Fruit fly (Drosophila melanogaster) whole organism, embryonic: ENCODE results near the gene CG8668.

Experiments used
- Atf3 ChIP-seq: fragments of 200-800 bp; sonication (Bioruptor generic); optimal IDR thresholded peaks from 3 replicates; lab custom pipeline; 2016; ENCODE audit warnings: missing biosample characterization, missing genetic modification characterization
- CG12155 ChIP-seq: fragments of 200-800 bp; sonication (Bioruptor generic); optimal IDR thresholded peaks from 3 replicates; lab custom pipeline; 2016; ENCODE audit warnings: missing biosample characterization, missing genetic modification characterization
- CG13775 ChIP-seq: fragments of 200-800 bp; sonication (Bioruptor generic); optimal IDR thresholded peaks from 3 replicates; lab custom pipeline; 2017; ENCODE audit warnings: missing biosample characterization, mild to moderate bottlenecking, missing genetic modification characterization
- CG13894 ChIP-seq: fragments of 200-800 bp; sonication (Bioruptor generic); optimal IDR thresholded peaks from 3 replicates; lab custom pipeline; 2018; ENCODE audit warnings: missing biosample characterization, mild to moderate bottlenecking, missing genetic modification characterization, moderate library complexity
- CG15479 ChIP-seq: fragments of 200-800 bp; sonication (Bioruptor generic); optimal IDR thresholded peaks from 3 replicates; lab custom pipeline; 2019; ENCODE audit warnings: missing biosample characterization, mild to moderate bottlenecking, missing genetic modification characterization, moderate library complexity
- CG15601 ChIP-seq: fragments of 200-800 bp; sonication (Bioruptor generic); optimal IDR thresholded peaks from 3 replicates; lab custom pipeline; 2019; ENCODE audit warnings: missing biosample characterization, mild to moderate bottlenecking, missing genetic modification characterization, moderate library complexity
- CG1602 ChIP-seq: fragments of 200-800 bp; sonication (Bioruptor generic); optimal IDR thresholded peaks from 3 replicates; lab custom pipeline; 2016; ENCODE audit warnings: missing biosample characterization, missing genetic modification characterization
- CG18011 ChIP-seq: fragments of 200-800 bp; sonication (Bioruptor generic); optimal IDR thresholded peaks from 2 replicates; lab custom pipeline; 2017; ENCODE audit warnings: missing biosample characterization, missing genetic modification characterization, mild to moderate bottlenecking, moderate library complexity, missing genotype
- CG30431 ChIP-seq: fragments of 200-800 bp; sonication (Bioruptor generic); optimal IDR thresholded peaks from 2 replicates; lab custom pipeline; 2017; ENCODE audit warnings: missing biosample characterization, missing genetic modification characterization
- CG31224 ChIP-seq: fragments of 200-800 bp; sonication (Bioruptor generic); IDR thresholded peaks from 2 replicates; pipeline ENCODE4 v1.3.6; 2022; ENCODE audit warnings: missing biosample characterization, missing genetic modification characterization
- CG33557 ChIP-seq: fragments of 200-800 bp; sonication (Bioruptor generic); optimal IDR thresholded peaks from 2 replicates; lab custom pipeline; 2019; ENCODE audit warnings: missing biosample characterization, mild to moderate bottlenecking, missing genetic modification characterization, moderate library complexity
- CG4282 ChIP-seq: fragments of 200-800 bp; sonication (Bioruptor generic); optimal IDR thresholded peaks from 2 replicates; lab custom pipeline; 2016; ENCODE audit warnings: missing biosample characterization, missing genetic modification characterization
- CG6791 ChIP-seq: fragments of 200-800 bp; sonication (Bioruptor generic); IDR thresholded peaks from 3 replicates; pipeline ENCODE4 v1.3.6; 2022; ENCODE audit warnings: missing biosample characterization, missing genetic modification characterization; ENCODE audit not compliant: partially characterized antibody
- CG7372 ChIP-seq: fragments of 200-800 bp; sonication (Bioruptor generic); IDR thresholded peaks from 2 replicates; pipeline ENCODE4 v1.3.6; 2022; ENCODE audit warnings: missing biosample characterization, missing genetic modification characterization
- CG7963 ChIP-seq: fragments of 200-800 bp; sonication (Bioruptor generic); IDR thresholded peaks from 3 replicates; pipeline ENCODE4 v1.3.6; 2022; ENCODE audit warnings: missing biosample characterization, missing genetic modification characterization; ENCODE audit not compliant: partially characterized antibody
- CG8089 ChIP-seq: fragments of 200-800 bp; sonication (Bioruptor generic); optimal IDR thresholded peaks from 3 replicates; lab custom pipeline; 2016; ENCODE audit warnings: missing biosample characterization, missing genetic modification characterization
- CG8478 ChIP-seq: fragments of >200 bp; optimal IDR thresholded peaks from 2 replicates; lab custom pipeline; 2018
- CG9215 ChIP-seq: fragments of 200-800 bp; sonication (Bioruptor generic); IDR thresholded peaks from 2 replicates; pipeline ENCODE4 v1.3.6; 2022; ENCODE audit warnings: missing biosample characterization, missing genetic modification characterization
- Dp ChIP-seq: fragments of 200-800 bp; sonication (Bioruptor generic); optimal IDR thresholded peaks from 2 replicates; lab custom pipeline; 2018; ENCODE audit warnings: missing biosample characterization, mild to moderate bottlenecking, missing genetic modification characterization, moderate library complexity
- Dref ChIP-seq: fragments of 200-800 bp; sonication (Bioruptor generic); IDR thresholded peaks from 2 replicates; pipeline ENCODE4 v1.3.6; 2022; ENCODE audit warnings: missing biosample characterization, missing genetic modification characterization
- Gsc ChIP-seq: fragments of 200-800 bp; sonication (Bioruptor generic); IDR thresholded peaks from 2 replicates; pipeline ENCODE4 v1.3.6; 2022; ENCODE audit warnings: missing biosample characterization, missing genetic modification characterization
- H15 ChIP-seq: fragments of 200-800 bp; sonication (Bioruptor generic); IDR thresholded peaks from 3 replicates; pipeline ENCODE4 v1.3.6; 2022; ENCODE audit warnings: missing biosample characterization, missing genetic modification characterization
- H2.0 ChIP-seq: fragments of 200-800 bp; sonication (Bioruptor generic); IDR thresholded peaks from 2 replicates; pipeline ENCODE4 v1.3.6; 2022; ENCODE audit warnings: missing biosample characterization, missing genetic modification characterization
- HLHmδ ChIP-seq: fragments of 200-800 bp; sonication (Bioruptor generic); optimal IDR thresholded peaks from 2 replicates; lab custom pipeline; 2018; ENCODE audit warnings: missing biosample characterization, mild to moderate bottlenecking, missing genetic modification characterization, moderate library complexity
- HmgD ChIP-seq: fragments of 200-800 bp; sonication (Bioruptor generic); optimal IDR thresholded peaks from 3 replicates; lab custom pipeline; 2016; ENCODE audit warnings: missing biosample characterization, missing genetic modification characterization
- Kr ChIP-seq: fragments of 200-800 bp; sonication (Bioruptor generic); optimal IDR thresholded peaks from 2 replicates; lab custom pipeline; 2017; ENCODE audit warnings: missing biosample characterization, mild to moderate bottlenecking, missing genetic modification characterization
- NFAT ChIP-seq: fragments of 200-800 bp; sonication (Bioruptor generic); IDR thresholded peaks from 2 replicates; pipeline ENCODE4 v1.3.6; 2022; ENCODE audit warnings: missing biosample characterization, missing genetic modification characterization
- NfI ChIP-seq: fragments of 200-800 bp; sonication (Bioruptor generic); optimal IDR thresholded peaks from 3 replicates; lab custom pipeline; 2018; ENCODE audit warnings: missing biosample characterization, mild to moderate bottlenecking, missing genetic modification characterization, moderate library complexity
- Scr ChIP-seq: fragments of 200-800 bp; sonication (Bioruptor generic); IDR thresholded peaks from 2 replicates; pipeline ENCODE4 v1.3.6; 2022; ENCODE audit warnings: missing biosample characterization, missing genetic modification characterization; ENCODE audit not compliant: partially characterized antibody
- Sin3A ChIP-seq: fragments of >200 bp; optimal IDR thresholded peaks from 2 replicates; lab custom pipeline; 2018
- Sry-β ChIP-seq: fragments of 200-800 bp; sonication (Bioruptor generic); optimal IDR thresholded peaks from 2 replicates; lab custom pipeline; 2018; ENCODE audit warnings: missing biosample characterization, mild to moderate bottlenecking, missing genetic modification characterization, moderate library complexity
- Vsx1 ChIP-seq: fragments of 200-800 bp; sonication (Bioruptor generic); optimal IDR thresholded peaks from 2 replicates; lab custom pipeline; 2017; ENCODE audit warnings: missing biosample characterization, mild to moderate bottlenecking, missing genetic modification characterization, missing genetic modification reagents
- ab ChIP-seq: fragments of 200-800 bp; sonication (Bioruptor generic); optimal IDR thresholded peaks from 2 replicates; lab custom pipeline; 2016; ENCODE audit warnings: missing biosample characterization, missing genetic modification characterization
- amos ChIP-seq: fragments of 200-800 bp; sonication (Bioruptor generic); IDR thresholded peaks from 2 replicates; pipeline ENCODE4 v1.3.6; 2022; ENCODE audit warnings: missing biosample characterization, missing genetic modification characterization; ENCODE audit not compliant: partially characterized antibody
- br ChIP-seq: fragments of >200 bp; optimal IDR thresholded peaks from 2 replicates; lab custom pipeline; 2017
- cas ChIP-seq: fragments of 200-800 bp; sonication (Bioruptor generic); IDR thresholded peaks from 2 replicates; pipeline ENCODE4 v1.3.6; 2022; ENCODE audit warnings: missing biosample characterization, missing genetic modification characterization
- chn ChIP-seq: fragments of 200-800 bp; sonication (Bioruptor generic); optimal IDR thresholded peaks from 2 replicates; lab custom pipeline; 2016; ENCODE audit warnings: missing biosample characterization, missing genetic modification characterization
- crp ChIP-seq, 2 experiments: fragments of 200-800 bp; sonication (Bioruptor generic); optimal IDR thresholded peaks; 2 replicates in 1 of 2; 3 replicates in 1 of 2; lab custom pipeline; 2017; ENCODE audit warnings: missing biosample characterization in 2 of 2, missing genetic modification characterization in 2 of 2, mild to moderate bottlenecking in 1 of 2, moderate library complexity in 1 of 2
- ems ChIP-seq: fragments of 200-800 bp; sonication (Bioruptor generic); optimal IDR thresholded peaks from 3 replicates; lab custom pipeline; 2016; ENCODE audit warnings: missing biosample characterization, missing genetic modification characterization
- gsb-n ChIP-seq: fragments of 200-800 bp; sonication (Bioruptor generic); optimal IDR thresholded peaks from 3 replicates; lab custom pipeline; 2018; ENCODE audit warnings: missing biosample characterization, mild to moderate bottlenecking, missing genetic modification characterization
- knrl ChIP-seq: fragments of 200-800 bp; sonication (Bioruptor generic); IDR thresholded peaks from 3 replicates; pipeline ENCODE4 v1.3.6; 2022; ENCODE audit warnings: missing biosample characterization, missing genetic modification characterization; ENCODE audit not compliant: partially characterized antibody
- mld ChIP-seq: fragments of 200-800 bp; sonication (Bioruptor generic); IDR thresholded peaks from 3 replicates; pipeline ENCODE4 v1.3.6; 2022; ENCODE audit warnings: missing biosample characterization, missing genetic modification characterization; ENCODE audit not compliant: partially characterized antibody
- nom ChIP-seq: fragments of 200-800 bp; sonication (Bioruptor generic); optimal IDR thresholded peaks from 2 replicates; lab custom pipeline; 2017; ENCODE audit warnings: missing biosample characterization, missing genetic modification characterization, mild to moderate bottlenecking, moderate library complexity, missing genetic modification reagents
- otp ChIP-seq: fragments of 200-800 bp; sonication (Bioruptor generic); IDR thresholded peaks from 3 replicates; pipeline ENCODE4, ENCODE4 v1.3.6; 2022; ENCODE audit warnings: missing biosample characterization, missing genetic modification characterization
- pb ChIP-seq: fragments of 200-800 bp; sonication (Bioruptor generic); optimal IDR thresholded peaks from 3 replicates; lab custom pipeline; 2016; ENCODE audit warnings: missing biosample characterization, missing genetic modification characterization
- pho ChIP-seq: fragments of 200-800 bp; sonication (Bioruptor generic); optimal IDR thresholded peaks from 2 replicates; lab custom pipeline; 2016; ENCODE audit warnings: missing biosample characterization, missing genetic modification characterization
- run ChIP-seq: fragments of 200-800 bp; sonication (Bioruptor generic); optimal IDR thresholded peaks from 3 replicates; lab custom pipeline; 2018; ENCODE audit warnings: missing biosample characterization, mild to moderate bottlenecking, missing genetic modification characterization
- sd ChIP-seq: fragments of 200-800 bp; sonication (Bioruptor generic); optimal IDR thresholded peaks from 3 replicates; lab custom pipeline; 2018; ENCODE audit warnings: missing biosample characterization, mild to moderate bottlenecking, missing genetic modification characterization, moderate library complexity
- sna ChIP-seq: fragments of 200-800 bp; sonication (Bioruptor generic); IDR thresholded peaks from 2 replicates; pipeline ENCODE4 v1.3.6; 2022; ENCODE audit warnings: missing biosample characterization, missing genetic modification characterization; ENCODE audit not compliant: partially characterized antibody
- tgo ChIP-seq: fragments of 200-800 bp; sonication (Bioruptor generic); IDR thresholded peaks from 3 replicates; pipeline ENCODE4 v1.3.6; 2022; ENCODE audit warnings: missing biosample characterization, missing genetic modification characterization
- tna ChIP-seq: fragments of 200-800 bp; sonication (Bioruptor generic); IDR thresholded peaks from 2 replicates; pipeline ENCODE4 v1.3.6; 2022; ENCODE audit warnings: missing biosample characterization, missing genetic modification characterization; ENCODE audit not compliant: partially characterized antibody
- zen2 ChIP-seq: fragments of 200-800 bp; sonication (Bioruptor generic); IDR thresholded peaks from 3 replicates; pipeline ENCODE4 v1.3.6; 2022; ENCODE audit warnings: missing biosample characterization, missing genetic modification characterization; ENCODE audit not compliant: partially characterized antibody

CG8668 gene

dm6 chr2L:8080645-8081044 is 46.2 kb upstream of the CG8668 start (continued):
- TF ChIP-seq cas (GFP tag; lab: Robert Waterston, UW) (no peak), CG9215 (GFP tag; lab: Robert Waterston, UW) (no peak), amos (GFP tag; lab: Robert Waterston, UW) (no peak), NFAT (GFP tag; lab: Robert Waterston, UW) (no peak), tna (GFP tag; lab: Robert Waterston, UW) (no peak), tgo (no peak), Dref (GFP tag; lab: Robert Waterston, UW) (no peak), gsb-n (no peak), chn (GFP tag; lab: Kevin White, UChicago) (no peak), Gsc (GFP tag; lab: Robert Waterston, UW) (no peak), CG7372 (GFP tag; lab: Robert Waterston, UW) (no peak), CG4282 (GFP tag; lab: Kevin White, UChicago) (no peak), CG8478 (no peak), Atf3 (no peak), knrl (GFP tag; lab: Robert Waterston, UW) (no peak), ems (GFP tag; lab: Kevin White, UChicago) (no peak), Vsx1 (GFP tag; lab: Kevin White, UChicago) (no peak), nom (no peak), CG13775 (GFP tag; lab: Kevin White, UChicago) (no peak), CG33557 (peak; percentile 57), CG13894 (no peak), CG31224 (GFP tag; lab: Robert Waterston, UW) (no peak), NfI (GFP tag; lab: Kevin White, UChicago) (peak; percentile 23), sd (tag; lab: Kevin White, UChicago) (no peak), run (peak; percentile 44), CG6791 (GFP tag; lab: Robert Waterston, UW) (no peak), otp (GFP tag; lab: Robert Waterston, UW) (no peak), CG12155 (no peak), Dp (GFP tag; lab: Kevin White, UChicago) (no peak), Sin3A (lab: Kevin White, UChicago) (no peak), Scr (no peak), sna (GFP tag; lab: Robert Waterston, UW) (no peak), HLHmδ (GFP tag; lab: Kevin White, UChicago) (no peak), CG7963 (GFP tag; lab: Robert Waterston, UW) (no peak), CG30431 (GFP tag; lab: Kevin White, UChicago) (no peak), Sry-β (GFP tag; lab: Kevin White, UChicago) (no peak), H15 (GFP tag; lab: Robert Waterston, UW) (no peak), CG1602 (GFP tag; lab: Kevin White, UChicago) (peak; percentile 2), pb (GFP tag; lab: Kevin White, UChicago) (no peak), mld (GFP tag; lab: Robert Waterston, UW) (no peak), CG8089 (GFP tag; lab: Kevin White, UChicago) (no peak), br (lab: Kevin White, UChicago) (no peak), CG15479 (GFP tag; lab: Kevin White, UChicago) (no peak), ab (no peak), H2.0 (GFP tag; lab: Robert Waterston, UW) (no peak), pho (GFP tag; lab: Kevin White, UChicago) (no peak), CG15601 (tag; lab: Kevin White, UChicago) (peak; percentile 80), Kr (GFP tag; lab: Kevin White, UChicago) (no peak), crp (GFP tag; optimal IDR thresholded peaks at IDR 0.05; lab: Kevin White, UChicago) (no peak), zen2 (GFP tag; lab: Robert Waterston, UW) (no peak), HmgD (GFP tag; lab: Kevin White, UChicago) (no peak), CG18011 (GFP tag; lab: Kevin White, UChicago) (no peak)
